Worm (Caenorhabditis elegans): Measurements from ENCODE around the gene Y49F6B.12.
A peak's percentile ranks its signal among the peaks of the same experiment; 100 is the strongest.

Y49F6B.12 gene

DNA sequence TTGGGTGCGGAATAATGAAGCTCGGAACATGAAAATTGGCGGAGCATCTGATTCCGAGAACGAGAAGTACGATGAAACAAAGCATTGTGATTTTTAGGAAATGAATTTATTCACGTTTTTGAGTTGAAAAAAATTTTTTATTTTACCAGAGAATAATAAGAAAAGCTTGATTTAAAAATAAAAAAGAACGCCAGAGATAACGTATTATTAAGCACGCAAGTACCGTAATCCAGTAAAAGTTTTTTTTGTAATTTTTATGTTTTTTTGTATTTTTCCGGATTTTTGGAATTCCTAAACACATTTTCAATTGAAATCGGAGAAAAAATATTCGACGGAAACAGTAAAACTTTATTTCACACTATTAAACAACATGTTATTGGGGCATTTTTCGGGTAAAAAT lies 29.1 kb downstream of the Y49F6B.12 start, which contains the start of gene C16C8.22:
Gene C16C8.22, minus strand, starts transcription at position 101 of the 400 bp plus-strand sequence.
- TF ChIP-seq ceh-28 (tag; optimal IDR thresholded peaks at IDR 0.05) (no peak), nhr-237 (tag; optimal IDR thresholded peaks at IDR 0.05) (no peak), hlh-30 (tag; optimal IDR thresholded peaks at IDR 0.05; ENCODE audit: insufficient read depth) (no peak), dmd-6 (GFP tag; IDR thresholded peaks at IDR 0.05) (no peak), lin-38 (GFP tag; IDR thresholded peaks at IDR 0.05) (no peak), mxl-3 (GFP tag; optimal IDR thresholded peaks at IDR 0.05) (no peak), mxl-2 (GFP tag; conservative IDR thresholded peaks at IDR 0.05) (no peak), skn-1 (tag; optimal IDR thresholded peaks at IDR 0.05) (no peak), lsy-2 (tag; optimal IDR thresholded peaks at IDR 0.05) (no peak), T26A8.4 (GFP tag; IDR thresholded peaks at IDR 0.05) (no peak), nhr-25 (tag; optimal IDR thresholded peaks at IDR 0.05; ENCODE audit: borderline replicate concordance, insufficient read depth) (no peak), ceh-44 (GFP tag; IDR thresholded peaks at IDR 0.05) (no peak), D1046.2 (GFP tag; IDR thresholded peaks at IDR 0.05) (no peak), rbr-2 (tag; optimal IDR thresholded peaks at IDR 0.05) (no peak), tra-1 (GFP tag; IDR thresholded peaks at IDR 0.05) (no peak), unc-62 (GFP tag; optimal IDR thresholded peaks at IDR 0.05 in 1 of 2) (no peak), unc-62 (tag; optimal IDR thresholded peaks at IDR 0.05) (no peak), ztf-7 (tag; optimal IDR thresholded peaks at IDR 0.05) (no peak), cey-2 (tag; optimal IDR thresholded peaks at IDR 0.05; ENCODE audit: borderline replicate concordance, insufficient read depth) (no peak), spr-3 (GFP tag; optimal IDR thresholded peaks at IDR 0.05) (no peak), hlh-11 (tag; optimal IDR thresholded peaks at IDR 0.05) (no peak)

ce11 chrII:3441377-3441776 lies 30.8 kb downstream of the Y49F6B.12 start, which contains the start of gene C16C8.27:
C16C8.27 (plus strand) TSS chrII:3441677.
- TF ChIP-seq unc-62 (GFP tag; optimal IDR thresholded peaks at IDR 0.05 in 1 of 2) (peak in 1 of 2 experiments; percentile 1), unc-62 (tag; optimal IDR thresholded peaks at IDR 0.05) (no peak), T20F7.1 (GFP tag; optimal IDR thresholded peaks at IDR 0.05) (no peak)

DNA sequence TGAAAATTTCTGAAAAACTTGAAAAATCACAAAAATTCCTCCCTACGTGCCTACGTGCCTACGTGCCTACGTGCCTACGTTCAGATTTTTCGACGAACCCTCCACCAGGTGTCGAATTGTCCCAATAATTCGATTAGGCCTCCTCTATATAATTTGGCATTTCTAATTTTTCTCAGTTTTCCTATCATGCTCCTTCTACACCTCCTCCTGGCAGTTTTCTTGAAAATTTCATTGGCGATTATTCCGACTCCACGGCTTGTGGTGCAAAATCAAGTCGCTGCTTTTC lies 31.6 kb downstream of the Y49F6B.12 start, which contains the start of gene C16C8.17:
Gene C16C8.17, plus strand, starts transcription at position 187 of the 286 bp plus-strand sequence.
- TF ChIP-seq egl-27 (tag; optimal IDR thresholded peaks at IDR 0.05) (no peak), zip-2 (tag; optimal IDR thresholded peaks at IDR 0.05) (no peak), F49E8.2 (tag; optimal IDR thresholded peaks at IDR 0.05; ENCODE audit: borderline replicate concordance) (no peak), lin-15B (tag; optimal IDR thresholded peaks at IDR 0.05) (no peak), ZK337.2 (GFP tag; IDR thresholded peaks at IDR 0.05) (no peak), mxl-2 (GFP tag; conservative IDR thresholded peaks at IDR 0.05) (no peak), hmg-1.1 (GFP tag; IDR thresholded peaks at IDR 0.05) (no peak), tra-1 (GFP tag; IDR thresholded peaks at IDR 0.05) (no peak), daf-16 (GFP tag; optimal IDR thresholded peaks at IDR 0.05) (no peak), daf-16 (tag; optimal IDR thresholded peaks at IDR 0.05) (no peak), T26A8.4 (GFP tag; IDR thresholded peaks at IDR 0.05) (no peak), D1046.2 (GFP tag; IDR thresholded peaks at IDR 0.05) (no peak), Y105C5A.15 (GFP tag; IDR thresholded peaks at IDR 0.05) (no peak), unc-62 (GFP tag; optimal IDR thresholded peaks at IDR 0.05 in 1 of 2) (no peak), unc-62 (tag; optimal IDR thresholded peaks at IDR 0.05) (no peak)

ce11 chrII:3439842-3440640 lies 32.2 kb downstream of the Y49F6B.12 start:
- TF ChIP-seq pqm-1 (tag; optimal IDR thresholded peaks at IDR 0.05) (peak; percentile 55), dmd-6 (GFP tag; IDR thresholded peaks at IDR 0.05) (peak; percentile 63), nhr-28 (tag; optimal IDR thresholded peaks at IDR 0.05) (peak; percentile 60), php-3 (GFP tag; IDR thresholded peaks at IDR 0.05) (0 out of 2 replicates have a peak, but pooled peaks have one; percentile 22), unc-39 (tag; optimal IDR thresholded peaks at IDR 0.05) (no peak), ceh-32 (tag; optimal IDR thresholded peaks at IDR 0.05; ENCODE audit: poor library complexity) (no peak)

All from whole organism, L4 larva.